Fruit fly (Drosophila melanogaster) S2 (cell line): ENCODE results near the gene Cp7Fc.

ENCODE experiments used
- CG8478 ChIP-seq: fragments of >200 bp; optimal IDR thresholded peaks from 2 replicates; lab custom pipeline; 2018
- CTCF ChIP-seq, 2 experiments: fragments of >200 bp; optimal IDR thresholded peaks; 2 replicates each; lab custom pipeline; 2018

DNA sequence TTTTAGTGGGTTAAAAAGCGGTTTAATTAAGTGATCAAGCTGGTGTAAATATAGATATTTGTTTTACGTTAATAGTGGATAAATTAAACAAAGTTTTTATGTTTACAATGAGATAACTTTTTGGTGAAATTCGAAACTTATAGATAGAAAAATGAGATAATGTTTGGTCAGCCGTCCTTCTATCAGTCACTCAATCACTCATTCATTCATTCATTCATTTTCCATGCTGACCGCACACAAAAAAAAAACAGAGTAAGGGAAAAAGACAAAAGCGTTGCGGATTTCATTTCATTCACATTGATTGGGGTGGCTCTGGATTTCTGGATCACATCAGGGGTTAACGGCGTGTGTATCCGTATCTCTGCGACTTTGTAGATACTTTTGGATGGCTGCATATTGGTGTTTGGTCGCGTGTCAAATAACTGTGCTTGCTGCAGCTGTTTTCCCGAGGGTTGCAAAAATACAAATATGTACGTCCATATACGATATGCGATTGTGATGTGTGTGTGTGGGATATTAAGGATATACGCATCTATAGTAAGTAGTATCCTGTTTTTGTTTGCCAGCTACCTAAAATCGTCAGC is 46.7 kb downstream of the Cp7Fc start:
- TF ChIP-seq CG8478, result no peak
- no peak for TF ChIP-seq CTCF (optimal IDR thresholded peaks at IDR 0.05; lab: Kevin White, UChicago)
